Worm (Caenorhabditis elegans) whole organism, L3 larva: Measurements from ENCODE around the gene H23N18.6.
"Not testable (repeated sequence)": the region's sequence is repeated elsewhere in the genome, so short reads cannot be mapped to it uniquely, and the experiment has no call there.

Source experiments
- R02D3.7 ChIP-seq: fragments of 150-350 bp; optimal IDR thresholded peaks from 2 replicates; lab custom pipeline; 2014; ENCODE audit warnings: missing biosample characterization, missing genetic modification characterization
- aly-2 ChIP-seq: fragments of 150-350 bp; optimal IDR thresholded peaks from 2 replicates; lab custom pipeline; 2014; ENCODE audit warnings: missing biosample characterization, missing genetic modification characterization
- ama-1 ChIP-seq: fragments of 150-350 bp; optimal IDR thresholded peaks from 2 replicates; lab custom pipeline; 2018
- ceh-28 ChIP-seq: fragments of 150-350 bp; optimal IDR thresholded peaks from 2 replicates; lab custom pipeline; 2014; ENCODE audit warnings: missing biosample characterization, missing genetic modification reagents, missing genetic modification characterization
- ceh-82 ChIP-seq: fragments of 150-350 bp; optimal IDR thresholded peaks from 2 replicates; lab custom pipeline; 2014; ENCODE audit warnings: missing biosample characterization, missing genetic modification characterization
- ceh-9 ChIP-seq: sonication (generic microtip); optimal IDR thresholded peaks from 2 replicates; lab custom pipeline; 2018; ENCODE audit warnings: missing biosample characterization, missing genetic modification characterization
- daf-12 ChIP-seq: fragments of 150-350 bp; optimal IDR thresholded peaks from 2 replicates; lab custom pipeline; 2014; ENCODE audit warnings: missing biosample characterization, missing genetic modification reagents, missing genetic modification characterization
- egl-5 ChIP-seq: fragments of 150-350 bp; optimal IDR thresholded peaks from 2 replicates; lab custom pipeline; 2017; ENCODE audit warnings: missing biosample characterization, missing genetic modification reagents, missing genetic modification characterization, inconsistent platforms
- elt-1 ChIP-seq: fragments of 150-350 bp; optimal IDR thresholded peaks from 2 replicates; lab custom pipeline; 2014; ENCODE audit warnings: missing biosample characterization, missing genetic modification characterization
- elt-2 ChIP-seq: sonication (generic microtip); optimal IDR thresholded peaks from 2 replicates; lab custom pipeline; 2016; ENCODE audit warnings: missing genetic modification reagents, mild to moderate bottlenecking, missing genetic modification characterization, missing compliant biosample characterization
- fkh-10 ChIP-seq: sonication (generic microtip); optimal IDR thresholded peaks from 2 replicates; lab custom pipeline; 2017; ENCODE audit warnings: missing biosample characterization, missing genetic modification reagents, missing genetic modification characterization
- fkh-2 ChIP-seq: fragments of 150-350 bp; optimal IDR thresholded peaks from 2 replicates; lab custom pipeline; 2014; ENCODE audit warnings: missing biosample characterization, missing genetic modification reagents, missing genetic modification characterization
- fos-1 ChIP-seq: fragments of 150-350 bp; optimal IDR thresholded peaks from 2 replicates; lab custom pipeline; 2014; ENCODE audit warnings: missing biosample characterization, missing genetic modification characterization
- jun-1 ChIP-seq: fragments of 150-350 bp; optimal IDR thresholded peaks from 2 replicates; lab custom pipeline; 2014; ENCODE audit warnings: missing biosample characterization, missing genetic modification reagents, missing genetic modification characterization
- lin-39 ChIP-seq: fragments of 150-350 bp; optimal IDR thresholded peaks from 2 replicates; lab custom pipeline; 2018; ENCODE audit warnings: missing biosample characterization, missing genetic modification reagents, missing genetic modification characterization
- lsy-12 ChIP-seq: sonication (generic microtip); optimal IDR thresholded peaks from 2 replicates; lab custom pipeline; 2016; ENCODE audit warnings: mild to moderate bottlenecking, missing genetic modification characterization, missing compliant biosample characterization
- mdl-1 ChIP-seq: fragments of 150-350 bp; optimal IDR thresholded peaks from 2 replicates; lab custom pipeline; 2014; ENCODE audit warnings: missing biosample characterization, missing genetic modification characterization
- nhr-11 ChIP-seq: fragments of 150-350 bp; optimal IDR thresholded peaks from 2 replicates; lab custom pipeline; 2014; ENCODE audit warnings: missing biosample characterization, missing genetic modification characterization
- nhr-12 ChIP-seq: fragments of 150-350 bp; optimal IDR thresholded peaks from 2 replicates; lab custom pipeline; 2014; ENCODE audit warnings: missing biosample characterization, missing genetic modification characterization
- nhr-237 ChIP-seq: fragments of 150-350 bp; optimal IDR thresholded peaks from 2 replicates; lab custom pipeline; 2014; ENCODE audit warnings: missing biosample characterization, missing genetic modification characterization
- nhr-25 ChIP-seq: sonication (generic microtip); optimal IDR thresholded peaks from 2 replicates; lab custom pipeline; 2017; ENCODE audit warnings: missing biosample characterization, missing genetic modification characterization
- nhr-28 ChIP-seq: fragments of 150-350 bp; optimal IDR thresholded peaks from 2 replicates; lab custom pipeline; 2014; ENCODE audit warnings: missing biosample characterization, missing genetic modification characterization
- nhr-67 ChIP-seq: fragments of 150-350 bp; optimal IDR thresholded peaks from 2 replicates; lab custom pipeline; 2014; ENCODE audit warnings: missing biosample characterization, missing genetic modification characterization
- nhr-76 ChIP-seq: fragments of 150-350 bp; sonication (generic microtip); optimal IDR thresholded peaks from 5 replicates; lab custom pipeline; 2014; ENCODE audit warnings: missing biosample characterization, missing genetic modification characterization
- nhr-77 ChIP-seq: fragments of 150-350 bp; optimal IDR thresholded peaks from 2 replicates; lab custom pipeline; 2014; ENCODE audit warnings: missing biosample characterization, missing genetic modification characterization
- pha-4 ChIP-seq: fragments of 150-350 bp; optimal IDR thresholded peaks from 2 replicates; lab custom pipeline; 2014; ENCODE audit warnings: missing biosample characterization, missing genetic modification reagents, missing genetic modification characterization
- pqm-1 ChIP-seq: fragments of 150-350 bp; optimal IDR thresholded peaks from 2 replicates; lab custom pipeline; 2017; ENCODE audit warnings: missing biosample characterization, missing genetic modification characterization, inconsistent platforms
- sea-2 ChIP-seq: fragments of 150-350 bp; sonication (generic microtip); optimal IDR thresholded peaks from 4 replicates; lab custom pipeline; 2014; ENCODE audit warnings: missing biosample characterization, missing genetic modification reagents, missing genetic modification characterization
- skn-1 ChIP-seq: fragments of 150-350 bp; optimal IDR thresholded peaks from 2 replicates; lab custom pipeline; 2014; ENCODE audit warnings: missing biosample characterization, missing genetic modification characterization
- snpc-4 ChIP-seq: fragments of 150-350 bp; optimal IDR thresholded peaks from 2 replicates; lab custom pipeline; 2014; ENCODE audit warnings: missing biosample characterization, missing genetic modification characterization
- tbx-2 ChIP-seq: sonication (generic microtip); optimal IDR thresholded peaks from 2 replicates; lab custom pipeline; 2016; ENCODE audit warnings: mild to moderate bottlenecking, missing genetic modification characterization, missing compliant biosample characterization
- unc-62 ChIP-seq: fragments of 150-350 bp; sonication (generic microtip); optimal IDR thresholded peaks from 4 replicates; lab custom pipeline; 2014; ENCODE audit warnings: missing biosample characterization, missing genetic modification reagents, missing genetic modification characterization
- zag-1 ChIP-seq: fragments of 150-350 bp; optimal IDR thresholded peaks from 2 replicates; lab custom pipeline; 2014; ENCODE audit warnings: missing biosample characterization, missing genetic modification characterization

Gene H23N18.6

ce11 chrV:4900020-4900419, 14.9 kb downstream of the H23N18.6 start, which contains the start of gene ugt-10:
ugt-10 (minus strand) TSS chrV:4900120.
- TF ChIP-seq sea-2 (GFP tag; lab: Kevin White, UChicago); nhr-67 (tag; lab: Kevin White, UChicago); fkh-2 (tag; lab: Kevin White, UChicago): not testable (repeated sequence)

- TF ChIP-seq fkh-10 (GFP tag; lab: Kevin White, UChicago) (no peak), zag-1 (tag; lab: Kevin White, UChicago) (no peak), nhr-25 (tag; lab: Kevin White, UChicago) (peak; percentile 16)
Measured at ce11 chrV:4895744-4896143, 19.1 kb downstream of the H23N18.6 start, which contains the start of gene ugt-9. ugt-9 (plus strand) TSS chrV:4896048.

ce11 chrV:4894971-4895370, 19.9 kb downstream of the H23N18.6 start, which contains the start of gene ugt-11:
ugt-11 (minus strand) TSS chrV:4895071.
- TF ChIP-seq unc-62 (GFP tag; lab: Kevin White, UChicago) (no peak), nhr-12 (tag; lab: Kevin White, UChicago) (no peak), elt-1 (no peak), elt-2 (tag; lab: Kevin White, UChicago) (no peak), nhr-67 (tag; lab: Kevin White, UChicago) (no peak), mdl-1 (no peak), ceh-28 (tag; lab: Kevin White, UChicago) (no peak), snpc-4 (tag; lab: Kevin White, UChicago) (no peak), skn-1 (no peak)

ce11 chrV:4891305-4891704, 23.6 kb downstream of the H23N18.6 start:
- no peak for TF ChIP-seq fos-1
- TF ChIP-seq aly-2 (tag; lab: Kevin White, UChicago), result no peak
- TF ChIP-seq pqm-1 (tag; lab: Kevin White, UChicago), result no peak
- TF ChIP-seq elt-2 (tag; lab: Kevin White, UChicago), result no peak
- TF ChIP-seq unc-62 (GFP tag; lab: Kevin White, UChicago), result no peak
- no peak for TF ChIP-seq ceh-28 (tag; lab: Kevin White, UChicago)
- TF ChIP-seq nhr-77, result no peak
- TF ChIP-seq fkh-2 (tag; lab: Kevin White, UChicago), result no peak
- TF ChIP-seq jun-1 (tag; lab: Kevin White, UChicago), result no peak
- TF ChIP-seq nhr-237 (tag; lab: Kevin White, UChicago), result no peak
- TF ChIP-seq egl-5 (tag; lab: Kevin White, UChicago), result no peak
- no peak for TF ChIP-seq daf-12
- TF ChIP-seq tbx-2 (tag; lab: Kevin White, UChicago), result no peak
- no peak for TF ChIP-seq lsy-12 (tag; lab: Kevin White, UChicago)

ce11 chrV:4890781-4891180, 24.1 kb downstream of the H23N18.6 start:
- TF ChIP-seq ceh-9 (tag; lab: Kevin White, UChicago), result no peak
- TF ChIP-seq egl-5 (tag; lab: Kevin White, UChicago), result no peak
- TF ChIP-seq zag-1 (tag; lab: Kevin White, UChicago), result no peak
- no peak for TF ChIP-seq skn-1
- no peak for TF ChIP-seq nhr-11 (tag; lab: Kevin White, UChicago)
- no peak for TF ChIP-seq pqm-1 (tag; lab: Kevin White, UChicago)
- no peak for TF ChIP-seq sea-2 (GFP tag; lab: Kevin White, UChicago)
- no peak for TF ChIP-seq ceh-28 (tag; lab: Kevin White, UChicago)
- no peak for TF ChIP-seq nhr-76 (tag; lab: Kevin White, UChicago)
- no peak for TF ChIP-seq R02D3.7 (tag; lab: Kevin White, UChicago)
- no peak for TF ChIP-seq nhr-12 (tag; lab: Kevin White, UChicago)
- TF ChIP-seq elt-2 (tag; lab: Kevin White, UChicago), result no peak
- no peak for TF ChIP-seq nhr-28 (tag; lab: Kevin White, UChicago)
- no peak for TF ChIP-seq tbx-2 (tag; lab: Kevin White, UChicago)
- TF ChIP-seq lsy-12 (tag; lab: Kevin White, UChicago), result no peak
- no peak for TF ChIP-seq unc-62 (GFP tag; lab: Kevin White, UChicago)
- TF ChIP-seq fkh-2 (tag; lab: Kevin White, UChicago), result no peak
- TF ChIP-seq aly-2 (tag; lab: Kevin White, UChicago), result no peak
- no peak for TF ChIP-seq nhr-237 (tag; lab: Kevin White, UChicago)
- no peak for TF ChIP-seq nhr-67 (tag; lab: Kevin White, UChicago)

ce11 chrV:4889976-4890479, 24.9 kb downstream of the H23N18.6 start, which contains the start of gene T19H12.2:
T19H12.2 (plus strand) TSS chrV:4890429.
- TF ChIP-seq ama-1 (lab: Kevin White, UChicago), result no peak
- no peak for TF ChIP-seq nhr-77
- TF ChIP-seq pha-4 (tag; lab: Kevin White, UChicago), result no peak
- no peak for TF ChIP-seq lin-39
- TF ChIP-seq mdl-1, result no peak
- TF ChIP-seq ceh-82 (tag; lab: Kevin White, UChicago), result no peak
